Worm (Caenorhabditis elegans): ENCODE data around the gene sph-1.

- TF ChIP-seq fos-1 (tag; optimal IDR thresholded peaks at IDR 0.05) (no peak), ama-1 (optimal IDR thresholded peaks at IDR 0.05) (no peak), ceh-90 (tag; optimal IDR thresholded peaks at IDR 0.05) (no peak), dpl-1 (GFP tag; optimal IDR thresholded peaks at IDR 0.05) (no peak), pqm-1 (tag; optimal IDR thresholded peaks at IDR 0.05) (no peak), Y116A8C.19 (tag; optimal IDR thresholded peaks at IDR 0.05; ENCODE audit: borderline replicate concordance) (no peak)
Observed at ce11 chrIV:8086552-8086951, 46.8 kb downstream of the sph-1 start, which contains the start of gene nsy-7.
